Comparison of ENCODE assay signal across 5 worm cellular contexts in genomic region chrII:10887097-10887496, ce11.
TF ChIP-seq lines count a peak whose summit lies in the region.

No protein-coding gene starts in this region.

TF ChIP-seq in whole organism, L1 larva, 84 proteins besides CTCF, POLR2A, EP300 and RAD21 (continues in another document):
- no peak for TF ChIP-seq efl-1 (optimal IDR thresholded peaks at IDR 0.05; lab: Kevin White, UChicago)
- TF ChIP-seq efl-1 (GFP tag; optimal IDR thresholded peaks at IDR 0.05 in 1 of 2; lab: Kevin White, UChicago), result peak in 1 of 2 experiments; percentile 53
- no peak for TF ChIP-seq ets-5 (GFP tag; IDR thresholded peaks at IDR 0.05; lab: Robert Waterston, UW)
- TF ChIP-seq nhr-90 (tag; optimal IDR thresholded peaks at IDR 0.05; lab: Kevin White, UChicago; ENCODE audit: poor library complexity), result no peak
- TF ChIP-seq snu-23 (GFP tag; optimal IDR thresholded peaks at IDR 0.05; lab: Kevin White, UChicago), result peak; percentile 41
- peak in 1 of 2 experiments; percentile 12 for TF ChIP-seq mdl-1 (tag; optimal IDR thresholded peaks at IDR 0.05; lab: Kevin White, UChicago)
- TF ChIP-seq F16B12.6 (tag; optimal IDR thresholded peaks at IDR 0.05; lab: Kevin White, UChicago), result no peak
- TF ChIP-seq nhr-85 (tag; lab: Kevin White, UChicago), result peak; percentile 83
- peak; percentile 27 for TF ChIP-seq nhr-71 (tag; optimal IDR thresholded peaks at IDR 0.05; lab: Kevin White, UChicago)
- TF ChIP-seq mep-1 (tag; optimal IDR thresholded peaks at IDR 0.05; lab: Kevin White, UChicago), result peak; percentile 21
- TF ChIP-seq unc-62 (GFP tag; optimal IDR thresholded peaks at IDR 0.05; lab: Kevin White, UChicago), result no peak
- no peak for TF ChIP-seq zag-1 (tag; optimal IDR thresholded peaks at IDR 0.05; lab: Kevin White, UChicago)
- TF ChIP-seq hlh-17 (GFP tag; optimal IDR thresholded peaks at IDR 0.05; lab: Kevin White, UChicago; ENCODE audit: borderline replicate concordance), result no peak
- TF ChIP-seq lsy-2 (tag; optimal IDR thresholded peaks at IDR 0.05; lab: Kevin White, UChicago), result peak in 1 of 2 experiments; percentile 29
- no peak for TF ChIP-seq sox-4 (tag; optimal IDR thresholded peaks at IDR 0.05; lab: Kevin White, UChicago)
- TF ChIP-seq elt-3 (tag; optimal IDR thresholded peaks at IDR 0.05; lab: Kevin White, UChicago), result peak in 1 of 6 experiments; percentile 57
- TF ChIP-seq nhr-20 (tag; optimal IDR thresholded peaks at IDR 0.05; lab: Kevin White, UChicago), result peak; percentile 49
- TF ChIP-seq xbp-1 (tag; optimal IDR thresholded peaks at IDR 0.05; lab: Kevin White, UChicago), result no peak

TF ChIP-seq in whole organism, L2 larva, 48 proteins besides CTCF, POLR2A, EP300 and RAD21:
- TF ChIP-seq ZK546.5 (tag; optimal IDR thresholded peaks at IDR 0.05; lab: Kevin White, UChicago) (no peak), sma-3 (GFP tag; optimal IDR thresholded peaks at IDR 0.05; lab: Kevin White, UChicago) (peak; percentile 39), zag-1 (tag; optimal IDR thresholded peaks at IDR 0.05; lab: Kevin White, UChicago) (no peak), fos-1 (tag; optimal IDR thresholded peaks at IDR 0.05; lab: Kevin White, UChicago) (peak; percentile 17), mab-5 (tag; optimal IDR thresholded peaks at IDR 0.05; lab: Kevin White, UChicago) (no peak), blmp-1 (tag; optimal IDR thresholded peaks at IDR 0.05; lab: Kevin White, UChicago; ENCODE audit: insufficient read depth) (no peak), lsy-2 (tag; optimal IDR thresholded peaks at IDR 0.05; lab: Kevin White, UChicago) (no peak), nhr-129 (tag; optimal IDR thresholded peaks at IDR 0.05; lab: Kevin White, UChicago) (peak; percentile 67), crh-2 (tag; optimal IDR thresholded peaks at IDR 0.05; lab: Kevin White, UChicago) (no peak), unc-55 (GFP tag; optimal IDR thresholded peaks at IDR 0.05; lab: Kevin White, UChicago) (no peak), sma-9 (GFP tag; optimal IDR thresholded peaks at IDR 0.05; lab: Kevin White, UChicago) (no peak), sma-9 (tag; optimal IDR thresholded peaks at IDR 0.05; lab: Kevin White, UChicago) (no peak), nhr-25 (tag; optimal IDR thresholded peaks at IDR 0.05; lab: Kevin White, UChicago) (peak; percentile 75), mbf-1 (tag; optimal IDR thresholded peaks at IDR 0.05; lab: Kevin White, UChicago) (no peak), gmeb-1 (tag; optimal IDR thresholded peaks at IDR 0.05; lab: Kevin White, UChicago) (no peak), F13H6.1 (tag; optimal IDR thresholded peaks at IDR 0.05; lab: Kevin White, UChicago) (no peak), ztf-1 (GFP tag; conservative IDR thresholded peaks at IDR 0.05; lab: Robert Waterston, UW) (no peak), ama-1 (optimal IDR thresholded peaks at IDR 0.05; lab: Kevin White, UChicago) (no peak), peb-1 (tag; optimal IDR thresholded peaks at IDR 0.05; lab: Kevin White, UChicago) (no peak), ztf-4 (tag; optimal IDR thresholded peaks at IDR 0.05; lab: Kevin White, UChicago) (no peak)

TF ChIP-seq in whole organism, L3 larva, 47 proteins besides CTCF, POLR2A, EP300 and RAD21:
- TF ChIP-seq aly-2 (tag; optimal IDR thresholded peaks at IDR 0.05; lab: Kevin White, UChicago), result no peak
- TF ChIP-seq pha-4 (tag; optimal IDR thresholded peaks at IDR 0.05; lab: Kevin White, UChicago), result no peak
- TF ChIP-seq tbx-2 (tag; optimal IDR thresholded peaks at IDR 0.05; lab: Kevin White, UChicago), result no peak
- peak; percentile 75 for TF ChIP-seq nhr-23 (tag; optimal IDR thresholded peaks at IDR 0.05; lab: Kevin White, UChicago)
- TF ChIP-seq nhr-25 (tag; optimal IDR thresholded peaks at IDR 0.05; lab: Kevin White, UChicago), result peak; percentile 69
- no peak for TF ChIP-seq elt-3 (tag; optimal IDR thresholded peaks at IDR 0.05; lab: Kevin White, UChicago)
- TF ChIP-seq egl-5 (tag; optimal IDR thresholded peaks at IDR 0.05; lab: Kevin White, UChicago), result peak; percentile 16
- no peak for TF ChIP-seq pqm-1 (tag; optimal IDR thresholded peaks at IDR 0.05; lab: Kevin White, UChicago)
- TF ChIP-seq eor-1 (tag; optimal IDR thresholded peaks at IDR 0.05; lab: Kevin White, UChicago), result no peak
- TF ChIP-seq nhr-28 (tag; optimal IDR thresholded peaks at IDR 0.05; lab: Kevin White, UChicago), result no peak
- TF ChIP-seq sea-2 (GFP tag; optimal IDR thresholded peaks at IDR 0.05; lab: Kevin White, UChicago), result no peak
- TF ChIP-seq fkh-10 (GFP tag; optimal IDR thresholded peaks at IDR 0.05; lab: Kevin White, UChicago), result no peak
- no peak for TF ChIP-seq nfya-1 (tag; optimal IDR thresholded peaks at IDR 0.05; lab: Kevin White, UChicago; ENCODE audit: insufficient read depth)
- TF ChIP-seq fkh-2 (tag; optimal IDR thresholded peaks at IDR 0.05; lab: Kevin White, UChicago), result no peak
- no peak for TF ChIP-seq unc-62 (GFP tag; optimal IDR thresholded peaks at IDR 0.05; lab: Kevin White, UChicago)

TF ChIP-seq in whole organism, L4 larva, 104 proteins besides CTCF, POLR2A, EP300 and RAD21:
- TF ChIP-seq hlh-30 (tag; optimal IDR thresholded peaks at IDR 0.05; lab: Kevin White, UChicago; ENCODE audit: insufficient read depth), result peak; percentile 56
- peak; percentile 29 for TF ChIP-seq nhr-25 (tag; optimal IDR thresholded peaks at IDR 0.05; lab: Kevin White, UChicago; ENCODE audit: borderline replicate concordance, insufficient read depth)
- TF ChIP-seq skn-1 (tag; optimal IDR thresholded peaks at IDR 0.05; lab: Kevin White, UChicago), result no peak
- peak in 1 of 2 experiments; percentile 87 for TF ChIP-seq unc-62 (GFP tag; optimal IDR thresholded peaks at IDR 0.05 in 1 of 2; lab: Kevin White, UChicago)
- TF ChIP-seq unc-62 (tag; optimal IDR thresholded peaks at IDR 0.05; lab: Kevin White, UChicago), result no peak
- TF ChIP-seq mep-1 (tag; optimal IDR thresholded peaks at IDR 0.05; lab: Kevin White, UChicago), result peak; percentile 7
- no peak for TF ChIP-seq ceh-82 (tag; optimal IDR thresholded peaks at IDR 0.05; lab: Kevin White, UChicago)
- TF ChIP-seq aha-1 (tag; lab: Kevin White, UChicago), result peak; percentile 19
- peak; percentile 93 for TF ChIP-seq nhr-28 (tag; optimal IDR thresholded peaks at IDR 0.05; lab: Kevin White, UChicago)
- TF ChIP-seq mdl-1 (tag; optimal IDR thresholded peaks at IDR 0.05; lab: Kevin White, UChicago), result peak in 1 of 2 experiments; percentile 38
TF ChIP-seq in whole organism, L4 larva: peak in this region for 7.

TF ChIP-seq in whole organism, young adult, 124 proteins besides CTCF, POLR2A, EP300 and RAD21:
- TF ChIP-seq dox-1 (GFP tag; IDR thresholded peaks at IDR 0.05; lab: Robert Waterston, UW) (no peak), nhr-90 (tag; optimal IDR thresholded peaks at IDR 0.05; lab: Kevin White, UChicago) (no peak), sea-2 (GFP tag; IDR thresholded peaks at IDR 0.05; lab: Robert Waterston, UW) (no peak), egl-18 (GFP tag; IDR thresholded peaks at IDR 0.05; lab: Robert Waterston, UW) (no peak), F49E8.2 (tag; optimal IDR thresholded peaks at IDR 0.05; lab: Kevin White, UChicago; ENCODE audit: insufficient read depth) (no peak), lin-26 (GFP tag; IDR thresholded peaks at IDR 0.05; lab: Robert Waterston, UW) (no peak), nhr-179 (tag; optimal IDR thresholded peaks at IDR 0.05; lab: Kevin White, UChicago) (no peak), F52B5.7 (tag; optimal IDR thresholded peaks at IDR 0.05; lab: Kevin White, UChicago) (no peak), cebp-1 (GFP tag; IDR thresholded peaks at IDR 0.05; lab: Robert Waterston, UW) (0 out of 2 replicates have a peak, but pooled peaks have one; percentile 20), cebp-1 (tag; optimal IDR thresholded peaks at IDR 0.05; lab: Kevin White, UChicago) (peak; percentile 70)
